Fruit fly (Drosophila melanogaster): ENCODE results near the gene cindr.

dm6 chr3R:30821968-30822449 lies 13.6 kb downstream of the cindr start:
- TF ChIP-seq Dif (GFP tag; optimal IDR thresholded peaks at IDR 0.05; ENCODE audit: partially characterized antibody) (peak; percentile 62), CrebA (GFP tag; optimal IDR thresholded peaks at IDR 0.05; ENCODE audit: borderline replicate concordance) (no peak), psq (GFP tag; optimal IDR thresholded peaks at IDR 0.05) (no peak), OdsH (GFP tag; optimal IDR thresholded peaks at IDR 0.05) (no peak), Vsx2 (GFP tag; optimal IDR thresholded peaks at IDR 0.05; ENCODE audit: partially characterized antibody) (peak; percentile 4), CG9705 (GFP tag; optimal IDR thresholded peaks at IDR 0.05) (no peak), Hnf4 (GFP tag; optimal IDR thresholded peaks at IDR 0.05) (no peak), usp (GFP tag; optimal IDR thresholded peaks at IDR 0.05) (no peak), tai (GFP tag; optimal IDR thresholded peaks at IDR 0.05) (no peak), Jra (GFP tag; optimal IDR thresholded peaks at IDR 0.05) (no peak), Myc (optimal IDR thresholded peaks at IDR 0.05) (no peak)

Data from whole organism, wandering third instar larva.